Worm (Caenorhabditis elegans) whole organism, mixed stage, embryonic: ENCODE measurements around the gene R13D11.1.

Experiments
- M03D4.4 ChIP-seq: sonication (generic microtip); optimal IDR thresholded peaks from 2 replicates; lab custom pipeline; 2017; ENCODE audit warnings: mild to moderate bottlenecking, missing genetic modification characterization, missing compliant biosample characterization
- bed-3 ChIP-seq: fragments of 200-800 bp; sonication (Bioruptor generic); optimal IDR thresholded peaks from 3 replicates; lab custom pipeline; 2018; ENCODE audit warnings: mild to moderate bottlenecking, missing genetic modification characterization, moderate library complexity, missing compliant biosample characterization
- ceh-39 ChIP-seq: fragments of 150-350 bp; optimal IDR thresholded peaks from 2 replicates; lab custom pipeline; 2014; ENCODE audit warnings: missing biosample characterization, missing genetic modification characterization
- ceh-83 ChIP-seq: fragments of 200-800 bp; sonication (Bioruptor generic); optimal IDR thresholded peaks from 2 replicates; lab custom pipeline; 2018; ENCODE audit warnings: mild to moderate bottlenecking, missing genetic modification characterization, missing compliant biosample characterization
- cnd-1 ChIP-seq: fragments of 200-800 bp; sonication (Bioruptor generic); optimal IDR thresholded peaks from 2 replicates; lab custom pipeline; 2018; ENCODE audit warnings: mild to moderate bottlenecking, missing genetic modification characterization, missing compliant biosample characterization
- elt-1 ChIP-seq: sonication (generic microtip); optimal IDR thresholded peaks from 2 replicates; lab custom pipeline; 2017; ENCODE audit warnings: missing genetic modification characterization, mild to moderate bottlenecking, missing compliant biosample characterization, antibody characterized with exemption, moderate library complexity, borderline replicate concordance; ENCODE audit not compliant: insufficient read depth
- flh-1 ChIP-seq: fragments of 200-800 bp; sonication (Bioruptor generic); optimal IDR thresholded peaks from 2 replicates; lab custom pipeline; 2018; ENCODE audit warnings: mild to moderate bottlenecking, missing genetic modification characterization, moderate library complexity, missing compliant biosample characterization
- ham-2 ChIP-seq: fragments of 200-800 bp; sonication (Bioruptor generic); optimal IDR thresholded peaks from 2 replicates; lab custom pipeline; 2018; ENCODE audit warnings: mild to moderate bottlenecking, missing genetic modification characterization, missing compliant biosample characterization
- hlh-1 ChIP-seq: fragments of 150-350 bp; optimal IDR thresholded peaks from 2 replicates; lab custom pipeline; 2014; ENCODE audit warnings: missing biosample characterization, missing genetic modification reagents, missing genetic modification characterization
- lin-32 ChIP-seq: fragments of 200-800 bp; sonication (Bioruptor generic); optimal IDR thresholded peaks from 2 replicates; lab custom pipeline; 2018; ENCODE audit warnings: mild to moderate bottlenecking, missing genetic modification characterization, missing compliant biosample characterization
- lsy-2 ChIP-seq: fragments of 150-350 bp; optimal IDR thresholded peaks from 2 replicates; lab custom pipeline; 2014; ENCODE audit warnings: missing biosample characterization, missing genetic modification characterization
- mab-5 ChIP-seq: fragments of 150-350 bp; optimal IDR thresholded peaks from 2 replicates; lab custom pipeline; 2014; ENCODE audit warnings: missing biosample characterization, missing genetic modification characterization
- mep-1 ChIP-seq: fragments of 150-350 bp; optimal IDR thresholded peaks from 2 replicates; lab custom pipeline; 2017; ENCODE audit warnings: missing biosample characterization, missing genetic modification reagents, missing genetic modification characterization, inconsistent platforms
- mls-2 ChIP-seq: sonication (generic microtip); optimal IDR thresholded peaks from 2 replicates; lab custom pipeline; 2016; ENCODE audit warnings: mild to moderate bottlenecking, missing genetic modification characterization, moderate library complexity, missing compliant biosample characterization
- nhr-12 ChIP-seq: fragments of 150-350 bp; optimal IDR thresholded peaks from 2 replicates; lab custom pipeline; 2014; ENCODE audit warnings: missing biosample characterization, missing genetic modification characterization
- nhr-237 ChIP-seq: fragments of 150-350 bp; optimal IDR thresholded peaks from 2 replicates; lab custom pipeline; 2014; ENCODE audit warnings: missing biosample characterization, missing genetic modification characterization
- nhr-76 ChIP-seq: sonication (generic microtip); optimal IDR thresholded peaks from 2 replicates; lab custom pipeline; 2017; ENCODE audit warnings: missing biosample characterization, missing genetic modification characterization
- pha-4 ChIP-seq: fragments of 150-350 bp; optimal IDR thresholded peaks from 2 replicates; lab custom pipeline; 2018; ENCODE audit warnings: missing biosample characterization, missing genetic modification reagents, missing genetic modification characterization
- sem-2 ChIP-seq: fragments of 200-800 bp; sonication (Bioruptor generic); optimal IDR thresholded peaks from 2 replicates; lab custom pipeline; 2018; ENCODE audit warnings: mild to moderate bottlenecking, missing genetic modification characterization, missing compliant biosample characterization
- snpc-4 ChIP-seq: fragments of 150-350 bp; optimal IDR thresholded peaks from 2 replicates; lab custom pipeline; 2014; ENCODE audit warnings: missing biosample characterization, missing genetic modification characterization
- sptf-1 ChIP-seq: sonication (generic microtip); optimal IDR thresholded peaks from 2 replicates; lab custom pipeline; 2017; ENCODE audit warnings: mild to moderate bottlenecking, missing genetic modification characterization, moderate library complexity, missing compliant biosample characterization
- tbx-8 ChIP-seq: fragments of 200-800 bp; sonication (Bioruptor generic); optimal IDR thresholded peaks from 2 replicates; lab custom pipeline; 2018; ENCODE audit warnings: mild to moderate bottlenecking, missing genetic modification characterization, moderate library complexity, missing compliant biosample characterization
- unc-120 ChIP-seq: sonication (generic microtip); optimal IDR thresholded peaks from 2 replicates; lab custom pipeline; 2017; ENCODE audit warnings: missing genetic modification characterization, missing compliant biosample characterization; ENCODE audit not compliant: poor library complexity, severe bottlenecking
- unc-39 ChIP-seq: fragments of 150-350 bp; optimal IDR thresholded peaks from 2 replicates; lab custom pipeline; 2014; ENCODE audit warnings: missing biosample characterization, missing genetic modification characterization
- unc-62 ChIP-seq: fragments of 150-350 bp; optimal IDR thresholded peaks from 2 replicates; lab custom pipeline; 2014; ENCODE audit warnings: missing biosample characterization, missing genetic modification reagents, missing genetic modification characterization
- zip-8 ChIP-seq: fragments of 150-350 bp; optimal IDR thresholded peaks from 2 replicates; lab custom pipeline; 2014; ENCODE audit warnings: missing biosample characterization, missing genetic modification characterization
- ztf-11 ChIP-seq: fragments of 150-350 bp; optimal IDR thresholded peaks from 2 replicates; lab custom pipeline; 2014; ENCODE audit warnings: missing biosample characterization, missing genetic modification characterization

Gene R13D11.1

ce11 chrV:794092-794491 lies 23.2 kb upstream of the R13D11.1 start:
- TF ChIP-seq lsy-2 (tag; lab: Kevin White, UChicago) (no peak), sem-2 (no peak), snpc-4 (tag; lab: Kevin White, UChicago) (no peak), nhr-237 (tag; lab: Kevin White, UChicago) (no peak), mab-5 (tag; lab: Kevin White, UChicago) (no peak), mls-2 (tag; lab: Kevin White, UChicago) (no peak), ztf-11 (tag; lab: Kevin White, UChicago) (no peak), nhr-76 (tag; lab: Kevin White, UChicago) (no peak), M03D4.4 (tag; lab: Kevin White, UChicago) (no peak), pha-4 (tag; lab: Kevin White, UChicago) (no peak), sptf-1 (tag; lab: Kevin White, UChicago) (no peak), bed-3 (GFP tag; lab: Kevin White, UChicago) (no peak), ham-2 (GFP tag; lab: Kevin White, UChicago) (no peak), nhr-12 (no peak), ceh-39 (tag; lab: Kevin White, UChicago) (no peak)

ce11 chrV:797241-797640 lies 20.0 kb upstream of the R13D11.1 start:
- TF ChIP-seq lin-32 (GFP tag; lab: Kevin White, UChicago) (no peak), unc-120 (tag; lab: Kevin White, UChicago) (no peak), mep-1 (tag; lab: Kevin White, UChicago) (no peak), lsy-2 (tag; lab: Kevin White, UChicago) (no peak)

ce11 chrV:800271-800670 lies 17.0 kb upstream of the R13D11.1 start:
- TF ChIP-seq unc-62 (GFP tag; lab: Kevin White, UChicago) (no peak), tbx-8 (GFP tag; lab: Kevin White, UChicago) (no peak), nhr-237 (tag; lab: Kevin White, UChicago) (no peak), hlh-1 (tag; lab: Kevin White, UChicago) (no peak), sem-2 (no peak), elt-1 (tag; lab: Kevin White, UChicago) (peak; percentile 38)

ce11 chrV:801555-802060 lies 15.7 kb upstream of the R13D11.1 start:
- TF ChIP-seq snpc-4 (tag; lab: Kevin White, UChicago) (no peak), elt-1 (tag; lab: Kevin White, UChicago) (peak; percentile 85), unc-39 (tag; lab: Kevin White, UChicago) (no peak)
- TF ChIP-seq, all 35 proteins: peak for 1

- no peak for TF ChIP-seq unc-120 (tag; lab: Kevin White, UChicago)
- no peak for TF ChIP-seq sem-2
- no peak for TF ChIP-seq ceh-83 (GFP tag; lab: Kevin White, UChicago)
- no peak for TF ChIP-seq ham-2 (GFP tag; lab: Kevin White, UChicago)
- no peak for TF ChIP-seq unc-39 (tag; lab: Kevin White, UChicago)
- TF ChIP-seq unc-62 (GFP tag; lab: Kevin White, UChicago) = no peak
- no peak for TF ChIP-seq mls-2 (tag; lab: Kevin White, UChicago)
- TF ChIP-seq sptf-1 (tag; lab: Kevin White, UChicago) = no peak
- no peak for TF ChIP-seq nhr-237 (tag; lab: Kevin White, UChicago)
- TF ChIP-seq flh-1 (GFP tag; lab: Kevin White, UChicago) = no peak
- TF ChIP-seq hlh-1 (tag; lab: Kevin White, UChicago) = no peak
- TF ChIP-seq bed-3 (GFP tag; lab: Kevin White, UChicago) = no peak
- no peak for TF ChIP-seq lsy-2 (tag; lab: Kevin White, UChicago)
- TF ChIP-seq, all 35 proteins: peak for 0
Measured at ce11 chrV:802726-803125, 14.6 kb upstream of the R13D11.1 start.

ce11 chrV:803472-803871 lies 13.8 kb upstream of the R13D11.1 start:
- no peak for TF ChIP-seq sptf-1 (tag; lab: Kevin White, UChicago)
- TF ChIP-seq, all 35 proteins: peak for 0

- TF ChIP-seq cnd-1 (tag; lab: Kevin White, UChicago) (no peak), zip-8 (tag; lab: Kevin White, UChicago) (no peak), mls-2 (tag; lab: Kevin White, UChicago) (no peak), elt-1 (tag; lab: Kevin White, UChicago) (peak; percentile 36)
Measured at ce11 chrV:804485-804884, 12.8 kb upstream of the R13D11.1 start, which contains the start of gene nhr-270. Gene nhr-270 (minus strand): TSS chrV:804741.
